Fruit fly (Drosophila melanogaster) whole organism, pupa: Measurements from ENCODE around the gene CG7115.

Source experiments
- CG10348 ChIP-seq: fragments of 200-800 bp; sonication (Bioruptor generic); IDR thresholded peaks from 2 replicates; pipeline ENCODE4 v1.3.6; 2022; ENCODE audit warnings: missing biosample characterization, missing genetic modification characterization
- CG13204 ChIP-seq: fragments of 200-800 bp; sonication (Bioruptor generic); optimal IDR thresholded peaks from 2 replicates; lab custom pipeline; 2018; ENCODE audit warnings: missing biosample characterization, mild to moderate bottlenecking, missing genetic modification characterization, moderate library complexity
- CG14655 ChIP-seq: fragments of 200-800 bp; sonication (Bioruptor generic); optimal IDR thresholded peaks from 3 replicates; lab custom pipeline; 2017; ENCODE audit warnings: mild to moderate bottlenecking, missing biosample characterization, missing genetic modification reagents, missing genetic modification characterization
- CG15710 ChIP-seq: fragments of 200-800 bp; sonication (Bioruptor generic); optimal IDR thresholded peaks from 2 replicates; lab custom pipeline; 2018; ENCODE audit warnings: missing biosample characterization, mild to moderate bottlenecking, missing genetic modification characterization, moderate library complexity
- CG34367 ChIP-seq: fragments of 200-800 bp; sonication (Bioruptor generic); optimal IDR thresholded peaks from 2 replicates; lab custom pipeline; 2018; ENCODE audit warnings: missing biosample characterization, mild to moderate bottlenecking, missing genetic modification characterization
- CG8301 ChIP-seq: fragments of 200-800 bp; sonication (Bioruptor generic); optimal IDR thresholded peaks from 2 replicates; lab custom pipeline; 2018; ENCODE audit warnings: missing biosample characterization, mild to moderate bottlenecking, missing genetic modification characterization
- CG9948 ChIP-seq: fragments of 200-800 bp; sonication (Bioruptor generic); optimal IDR thresholded peaks from 2 replicates; lab custom pipeline; 2018; ENCODE audit warnings: missing biosample characterization, mild to moderate bottlenecking, missing genetic modification characterization, moderate library complexity
- Ets98B ChIP-seq: fragments of 200-800 bp; sonication (Bioruptor generic); IDR thresholded peaks from 2 replicates; pipeline ENCODE4 v1.3.6; 2022; ENCODE audit warnings: missing biosample characterization, missing genetic modification characterization
- Pif1A ChIP-seq: fragments of 200-800 bp; sonication (Bioruptor generic); optimal IDR thresholded peaks from 3 replicates; lab custom pipeline; 2016; ENCODE audit warnings: missing biosample characterization, missing genetic modification characterization
- rn ChIP-seq: fragments of 200-800 bp; sonication (Bioruptor generic); IDR thresholded peaks from 2 replicates; pipeline ENCODE4 v1.3.6; 2022; ENCODE audit warnings: missing biosample characterization, missing genetic modification characterization

DNA sequence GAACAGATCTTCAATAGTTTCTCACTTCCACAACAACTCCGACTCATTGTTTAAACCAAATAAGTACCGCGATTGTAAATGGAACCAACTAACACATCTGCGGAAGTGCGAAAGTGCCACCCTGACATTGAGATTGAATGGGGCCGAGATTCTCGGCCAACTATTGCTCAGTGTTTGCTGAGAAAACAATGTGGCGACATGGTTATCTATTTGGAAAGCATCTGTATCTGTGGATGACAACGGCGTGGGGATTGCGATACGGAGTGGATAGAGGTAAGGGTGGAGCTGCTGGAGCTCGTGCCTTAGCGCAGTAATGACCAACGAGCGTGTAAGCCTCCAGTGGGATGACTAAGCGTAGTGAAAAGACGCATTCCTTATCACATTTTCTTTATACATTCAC, 45.7 kb upstream of the CG7115 start:
- no peak for TF ChIP-seq CG8301 (tag; lab: Kevin White, UChicago)
- TF ChIP-seq CG14655 (GFP tag; lab: Kevin White, UChicago), result no peak
- TF ChIP-seq Ets98B (GFP tag; lab: Robert Waterston, UW), result no peak
- no peak for TF ChIP-seq CG13204 (GFP tag; lab: Kevin White, UChicago)
- TF ChIP-seq CG9948 (tag; lab: Kevin White, UChicago), result no peak
- TF ChIP-seq CG10348 (GFP tag; lab: Robert Waterston, UW), result no peak
- no peak for TF ChIP-seq rn
- no peak for TF ChIP-seq CG34367 (tag; lab: Kevin White, UChicago)
- TF ChIP-seq CG15710 (tag; lab: Kevin White, UChicago), result no peak
- TF ChIP-seq Pif1A (GFP tag; lab: Kevin White, UChicago), result no peak
